Fruit fly (Drosophila melanogaster): ENCODE results near the gene Nplp4.

dm6 chr2L:1988192-1988561, 20.0 kb upstream of the Nplp4 start, which contains the start of gene Npc2a:
- TF ChIP-seq h (optimal IDR thresholded peaks at IDR 0.05) = no peak
- TF ChIP-seq ttk (optimal IDR thresholded peaks at IDR 0.05) = no peak
- TF ChIP-seq psq (optimal IDR thresholded peaks at IDR 0.05) = no peak
- TF ChIP-seq insv (optimal IDR thresholded peaks at IDR 0.05) = no peak
- TF ChIP-seq Sin3A (optimal IDR thresholded peaks at IDR 0.05) = no peak
- no peak for TF ChIP-seq Myc (optimal IDR thresholded peaks at IDR 0.05)

Measured in Kc167 (cell line).